Worm (Caenorhabditis elegans): ENCODE results near the gene C08B11.9.

The C08B11.9 gene

DNA sequence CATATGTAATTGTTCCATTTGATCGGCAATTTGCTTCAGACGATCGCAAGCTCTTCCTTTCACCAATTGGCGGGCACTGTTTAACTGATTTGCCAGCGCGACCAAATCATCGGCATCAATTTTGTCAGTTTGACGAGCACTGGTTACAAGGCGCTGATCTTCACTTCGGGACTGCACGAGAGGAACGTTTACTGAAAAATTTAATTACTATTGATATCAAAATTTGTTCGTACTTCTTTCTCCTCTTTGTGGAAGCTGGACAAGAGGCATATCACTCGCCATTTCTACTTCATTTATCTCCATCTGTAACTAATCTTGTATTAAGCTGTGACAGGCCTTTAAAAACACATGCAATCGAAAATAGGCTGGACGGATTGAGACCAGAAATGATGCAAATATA is at the start of gene C08B11.9:
Gene C08B11.9, minus strand, starts transcription at position 307 of the 400 bp plus-strand sequence.
- no peak for TF ChIP-seq unc-62 (GFP tag; optimal IDR thresholded peaks at IDR 0.05)

DNA sequence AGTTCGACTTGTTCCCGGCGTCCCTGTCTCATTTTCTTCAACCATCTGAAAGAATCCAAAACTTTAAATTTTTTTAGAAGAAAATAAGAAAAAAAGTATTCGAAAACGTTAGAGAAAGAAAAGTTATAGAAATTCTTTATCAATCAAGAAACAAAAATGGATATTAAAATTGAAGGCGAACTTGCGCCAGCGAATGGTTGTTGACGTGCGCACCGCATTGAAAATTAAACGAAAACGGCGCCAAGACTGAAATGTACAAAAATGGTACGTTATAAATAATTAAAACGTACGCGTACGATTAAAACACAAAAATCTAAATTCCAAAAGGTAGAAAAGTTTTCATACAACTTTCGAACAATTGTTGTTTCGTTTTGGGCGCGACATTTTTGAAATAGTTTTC is 48.8 kb upstream of the C08B11.9 start, which contains the start of gene K02C4.3:
Gene K02C4.3, minus strand, starts transcription at position 51 of the 400 bp plus-strand sequence.
- no peak for TF ChIP-seq unc-62 (GFP tag; optimal IDR thresholded peaks at IDR 0.05)

DNA sequence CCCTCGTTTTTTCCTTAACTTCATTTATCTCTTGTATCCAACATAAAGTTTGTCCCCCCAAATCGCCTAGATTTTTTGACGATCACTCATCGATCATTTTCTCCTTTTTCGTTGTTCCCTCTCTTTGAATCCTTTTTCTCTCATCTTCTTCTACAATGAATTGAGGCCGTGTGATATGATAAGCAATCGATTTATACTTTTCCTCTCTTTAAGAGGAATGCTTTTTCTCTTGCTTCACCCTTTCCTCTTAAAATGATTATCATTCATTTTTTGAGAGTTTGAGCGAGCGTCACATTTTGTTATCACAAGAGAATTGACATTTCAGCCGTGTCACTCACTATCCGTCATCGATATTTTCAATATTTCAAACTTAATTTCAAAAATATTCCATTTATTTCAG is 40.1 kb upstream of the C08B11.9 start, which contains the start of gene K02C4.5:
Gene K02C4.5, plus strand, starts transcription at position 395 of the 400 bp plus-strand sequence.
- no peak for TF ChIP-seq unc-62 (GFP tag; optimal IDR thresholded peaks at IDR 0.05)

DNA sequence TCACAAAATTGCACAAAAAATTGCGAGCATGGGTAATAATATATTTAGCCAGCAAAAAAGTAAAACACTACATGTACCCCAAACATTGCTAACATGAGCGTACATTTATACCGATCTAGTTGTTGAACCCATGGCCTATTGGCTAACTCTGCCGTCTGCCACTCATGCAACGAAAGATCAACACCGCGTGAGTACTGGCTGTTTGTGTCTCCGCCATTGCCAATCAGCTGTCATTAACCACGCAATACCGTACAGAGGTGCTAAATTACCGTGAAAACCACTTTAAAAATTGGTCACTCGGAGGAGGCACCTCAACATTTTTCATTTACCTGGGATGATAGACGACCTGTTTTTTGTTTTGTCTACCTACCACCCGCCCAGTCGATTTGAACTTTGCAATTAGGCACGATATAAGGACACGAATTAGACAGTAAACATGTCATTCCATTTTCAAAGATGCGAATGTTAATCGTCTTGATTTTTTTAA is 37.4 kb upstream of the C08B11.9 start, which contains the start of gene K02C4.2:
Gene K02C4.2, plus strand, starts transcription at position 437 of the 487 bp plus-strand sequence.
- TF ChIP-seq unc-62 (GFP tag; optimal IDR thresholded peaks at IDR 0.05): no peak

DNA sequence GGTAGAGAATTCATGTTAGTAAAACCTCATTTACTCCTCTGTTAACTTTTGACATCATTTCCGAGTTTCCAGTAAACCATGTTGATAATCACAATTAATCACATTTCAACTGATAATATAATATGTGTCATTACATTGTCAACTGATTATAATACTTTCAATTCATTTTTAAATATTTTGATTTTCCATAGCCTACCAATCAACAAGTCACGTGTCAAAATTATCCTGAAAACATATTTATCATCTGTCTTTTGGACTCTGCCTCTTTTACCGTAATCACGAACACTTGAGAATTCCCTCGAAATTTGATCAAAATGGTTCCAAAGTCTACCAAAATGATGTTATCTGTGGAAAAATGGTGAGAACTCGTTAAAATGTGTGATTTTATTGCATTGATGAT is 36.1 kb upstream of the C08B11.9 start:
- no peak for TF ChIP-seq unc-62 (GFP tag; optimal IDR thresholded peaks at IDR 0.05)

DNA sequence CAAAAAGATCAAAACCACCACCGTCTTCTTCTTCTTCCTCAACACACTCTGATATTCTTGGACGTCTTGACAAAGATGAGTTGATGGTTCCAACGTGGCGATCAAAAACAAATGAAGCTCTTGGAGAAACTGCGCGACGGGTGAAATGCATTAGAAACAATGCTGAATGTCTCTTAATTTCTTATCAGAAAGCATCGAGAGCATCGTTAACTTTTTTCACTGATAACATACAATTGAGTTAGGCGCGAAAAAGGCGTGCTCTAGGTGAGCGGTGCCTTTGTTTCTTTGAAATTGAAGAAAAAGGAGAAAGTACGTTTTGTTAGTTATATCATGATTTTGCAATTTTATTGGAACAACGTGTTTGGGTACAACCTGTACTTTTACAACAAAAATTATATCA is 35.3 kb upstream of the C08B11.9 start, which contains the start of gene gpcp-2:
Gene gpcp-2, minus strand, starts transcription at position 153 of the 400 bp plus-strand sequence.
- no peak for TF ChIP-seq unc-62 (GFP tag; optimal IDR thresholded peaks at IDR 0.05)

DNA sequence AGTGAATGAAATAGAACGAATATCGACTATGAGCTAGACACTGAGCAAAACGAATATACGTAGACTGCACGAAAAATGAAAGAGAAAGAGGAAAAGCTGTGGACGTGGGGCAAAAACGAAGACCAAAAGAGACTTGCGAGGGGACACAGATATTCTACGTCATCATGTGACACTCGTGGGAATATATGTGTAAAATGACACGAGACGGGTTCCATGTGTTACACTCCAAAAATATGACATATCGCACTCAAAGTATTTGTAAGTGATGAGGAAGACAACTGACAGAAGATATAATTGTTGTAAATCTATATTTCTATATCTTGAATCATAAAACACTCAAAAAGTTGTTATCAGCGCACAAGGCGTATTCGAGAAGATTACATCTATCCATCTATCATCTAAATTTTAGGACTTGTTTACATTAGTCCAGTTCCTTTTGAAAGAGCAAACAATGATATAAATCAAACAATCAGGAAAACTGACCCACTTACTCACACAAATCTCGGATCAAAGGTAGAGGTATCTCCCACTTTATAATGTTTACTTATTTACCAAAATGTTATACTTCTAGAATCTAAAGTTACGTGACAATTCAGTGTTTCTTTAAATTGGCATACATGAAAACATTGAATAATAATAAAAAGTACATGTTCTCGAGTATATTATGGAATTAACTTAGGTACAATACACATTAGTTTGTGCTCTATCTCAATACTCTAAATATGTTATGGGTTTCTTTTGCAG is 34.0 kb upstream of the C08B11.9 start:
- TF ChIP-seq unc-62 (GFP tag; optimal IDR thresholded peaks at IDR 0.05): no peak

DNA sequence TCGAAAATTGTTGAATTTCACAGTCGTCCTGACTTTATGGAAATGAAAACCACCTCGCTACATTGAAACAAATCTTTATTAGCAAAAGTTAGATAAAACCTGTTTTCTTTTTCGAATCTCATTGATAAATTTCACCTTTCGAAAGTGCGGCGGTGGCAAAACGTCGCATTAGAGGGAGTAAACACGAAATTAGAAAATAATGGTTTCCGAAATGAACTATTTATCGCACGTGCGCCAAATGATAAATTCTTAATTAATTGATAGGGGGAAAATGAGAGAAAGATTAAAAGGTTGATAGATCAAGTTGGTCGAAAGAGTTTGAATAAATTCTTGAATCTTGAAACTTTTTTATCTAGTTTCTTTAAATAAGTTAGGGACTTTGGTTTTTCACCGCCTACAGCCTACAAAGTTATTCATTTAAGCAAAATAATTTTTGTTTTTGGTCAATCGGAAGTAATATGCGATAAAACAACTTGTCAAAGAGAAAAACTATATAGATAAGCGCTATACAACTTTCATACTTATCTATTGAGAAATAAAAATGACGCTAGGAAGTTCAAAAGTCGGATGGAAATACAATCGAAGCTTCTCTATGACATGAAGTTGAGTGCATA is 33.1 kb upstream of the C08B11.9 start:
- no peak for TF ChIP-seq unc-62 (GFP tag; optimal IDR thresholded peaks at IDR 0.05)

DNA sequence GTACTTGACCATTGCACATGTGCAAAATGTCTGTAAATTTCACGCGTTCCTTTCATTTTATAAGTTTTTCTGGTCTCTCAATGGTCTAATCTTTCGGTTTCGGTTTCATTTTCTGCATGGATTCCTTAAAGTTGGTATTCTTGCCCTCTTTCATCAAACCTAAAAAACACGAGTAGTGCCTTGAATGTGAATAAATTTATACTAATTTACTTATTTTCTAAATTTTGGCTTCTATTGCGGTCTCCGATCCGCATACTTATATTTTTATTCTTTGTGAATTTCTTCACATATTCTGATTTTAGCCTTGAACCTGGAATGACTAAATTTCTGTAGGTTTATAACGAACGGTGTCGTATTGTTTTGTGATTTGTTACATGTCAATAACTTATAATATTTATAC is 28.0 kb upstream of the C08B11.9 start, which contains the start of gene pdha-1:
Gene pdha-1, plus strand, starts transcription at position 301 of the 400 bp plus-strand sequence.
- no peak for TF ChIP-seq unc-62 (GFP tag; optimal IDR thresholded peaks at IDR 0.05)

DNA sequence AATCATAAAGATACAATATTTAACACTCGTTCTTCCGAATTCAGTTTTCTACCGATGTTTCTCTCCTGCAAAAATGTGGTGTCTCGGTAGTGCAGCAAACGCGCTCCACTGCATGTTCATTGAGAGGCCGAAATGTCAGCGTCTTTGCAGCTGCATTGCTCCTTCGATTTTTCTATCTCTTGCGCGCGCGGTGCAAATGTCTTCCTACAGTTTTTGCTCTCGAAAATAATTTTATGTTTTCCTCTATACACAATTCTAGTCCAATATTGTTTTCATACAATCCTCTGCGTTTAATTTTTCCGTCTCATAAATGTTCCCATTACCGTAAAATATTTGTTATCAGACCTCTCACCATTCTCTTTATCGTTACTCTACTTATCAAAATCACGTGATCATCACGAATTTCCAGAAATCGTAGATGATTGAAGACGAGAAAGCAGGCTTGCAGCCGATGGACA is 24.4 kb upstream of the C08B11.9 start, which contains the start of gene ufd-2:
Gene ufd-2, plus strand, starts transcription at position 408 of the 458 bp plus-strand sequence.
- no peak for TF ChIP-seq unc-62 (GFP tag; optimal IDR thresholded peaks at IDR 0.05)

DNA sequence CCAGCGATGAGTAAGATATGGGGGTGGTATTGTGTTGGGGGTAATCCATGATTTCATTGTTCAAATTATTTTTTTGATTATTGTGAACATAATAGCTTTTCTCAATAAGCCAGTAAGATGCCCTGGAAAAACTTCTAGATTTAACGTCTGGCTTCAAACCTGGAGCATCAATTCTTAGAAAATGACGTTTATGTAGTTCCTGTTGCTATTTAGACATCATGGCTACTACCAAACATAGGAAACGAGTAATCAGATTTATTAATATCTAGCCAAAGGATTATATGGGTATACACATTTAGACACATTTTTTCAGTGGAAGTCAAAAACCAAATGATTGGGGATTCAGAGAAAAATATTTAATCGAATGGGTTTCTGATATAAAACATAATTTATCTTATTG is 21.6 kb upstream of the C08B11.9 start:
- TF ChIP-seq unc-62 (GFP tag; optimal IDR thresholded peaks at IDR 0.05): no peak

DNA sequence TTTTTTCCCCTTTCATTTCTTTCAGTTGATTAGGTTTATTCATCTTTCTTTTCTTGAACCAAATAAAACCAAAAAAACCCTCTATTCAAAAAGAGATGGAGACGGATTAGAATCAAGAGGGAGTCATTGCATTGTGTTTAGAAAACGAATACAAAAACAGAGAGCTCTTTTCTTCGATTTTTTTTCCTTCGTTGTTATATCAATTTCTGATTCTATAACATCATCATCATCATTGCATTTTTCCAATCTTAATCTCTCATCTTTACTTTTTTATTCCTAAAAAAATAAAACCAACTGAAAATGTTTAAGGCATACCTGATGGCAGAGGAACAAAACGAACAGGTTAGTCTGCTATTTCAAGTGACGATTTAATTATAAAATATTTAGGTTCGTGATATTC is 20.8 kb upstream of the C08B11.9 start, which contains the start of gene T05H10.8:
Gene T05H10.8, plus strand, starts transcription at position 301 of the 400 bp plus-strand sequence.
- TF ChIP-seq unc-62 (GFP tag; optimal IDR thresholded peaks at IDR 0.05): no peak

DNA sequence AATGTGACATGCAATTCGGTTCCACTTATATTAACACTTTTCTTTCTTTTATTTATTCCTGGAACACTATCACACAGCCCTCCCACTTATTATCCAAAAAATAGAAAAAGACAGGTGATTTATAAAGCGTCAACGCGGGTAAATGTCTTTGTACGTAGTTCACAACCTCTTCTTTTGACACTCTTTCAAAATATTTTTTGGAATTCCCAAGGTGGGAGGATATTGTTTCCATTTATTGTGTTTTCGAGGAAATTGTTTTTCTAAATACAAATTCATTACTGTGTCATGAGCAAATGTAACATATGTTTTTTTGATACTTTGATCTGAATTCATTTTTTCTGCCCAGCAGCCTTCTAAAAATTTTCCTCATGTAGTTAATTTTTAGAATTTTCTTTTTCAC is 19.9 kb upstream of the C08B11.9 start:
- no peak for TF ChIP-seq unc-62 (GFP tag; optimal IDR thresholded peaks at IDR 0.05)

DNA sequence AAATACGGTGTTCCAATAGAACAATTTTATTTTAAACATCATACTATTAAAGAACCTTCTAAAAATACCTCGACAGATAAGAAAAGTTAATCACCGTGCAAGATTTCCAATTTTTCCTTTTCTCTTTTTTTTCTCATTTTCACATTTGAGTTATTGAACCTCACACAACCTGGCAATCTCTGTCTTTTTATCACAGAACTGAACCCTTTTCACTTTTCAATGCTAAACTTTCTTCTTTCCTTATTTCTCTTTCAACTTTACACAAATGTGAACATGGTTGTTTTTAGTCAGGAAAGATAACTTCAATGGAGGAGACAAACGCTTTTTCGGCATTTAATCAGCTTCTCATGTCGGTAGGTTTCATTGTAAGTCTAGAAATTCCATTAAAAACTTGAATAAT is 14.9 kb upstream of the C08B11.9 start, which contains the start of gene T05H10.4:
Gene T05H10.4, plus strand, starts transcription at position 301 of the 400 bp plus-strand sequence.
- TF ChIP-seq unc-62 (GFP tag; optimal IDR thresholded peaks at IDR 0.05): no peak

DNA sequence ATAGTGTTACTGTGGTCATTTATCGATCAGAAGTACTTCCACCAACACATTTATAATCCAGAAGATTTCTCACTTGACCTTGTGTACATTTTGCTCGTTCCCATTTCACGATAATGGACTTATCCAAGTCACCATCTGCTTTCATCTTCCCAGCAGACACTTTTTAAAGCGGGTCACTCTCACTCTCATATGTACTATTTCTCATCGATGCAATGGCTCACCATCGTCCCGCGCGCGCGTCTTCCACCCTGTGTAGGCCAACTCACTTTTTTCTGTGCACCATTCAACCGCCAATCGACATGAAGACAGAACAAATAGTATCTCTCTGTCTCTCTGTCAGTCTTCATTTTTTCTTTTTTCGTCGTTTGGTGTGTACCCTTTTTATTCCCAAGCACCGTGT is 14.2 kb upstream of the C08B11.9 start:
- no peak for TF ChIP-seq unc-62 (GFP tag; optimal IDR thresholded peaks at IDR 0.05)

DNA sequence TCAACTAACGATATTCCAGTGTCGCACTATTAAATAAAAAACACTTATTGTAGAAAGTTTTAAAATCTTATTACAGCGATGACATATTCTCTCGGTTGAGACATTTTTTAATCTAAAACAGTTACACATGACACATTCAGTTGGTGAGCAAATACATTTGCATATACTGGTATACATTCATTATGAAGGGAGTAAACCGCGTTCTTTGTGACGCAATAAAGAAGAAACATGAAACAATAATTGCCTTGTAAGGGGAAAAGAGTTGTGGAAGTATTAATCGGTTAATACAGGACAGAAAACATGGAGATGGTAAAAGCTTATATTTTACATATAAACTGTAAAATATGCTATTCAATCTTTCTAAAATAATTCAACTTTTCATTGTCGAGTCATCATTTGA is 13.4 kb upstream of the C08B11.9 start:
- no peak for TF ChIP-seq unc-62 (GFP tag; optimal IDR thresholded peaks at IDR 0.05)

All from whole organism, dauer.